Fruit fly (Drosophila melanogaster): Measurements from ENCODE around the gene RpS21.

The RpS21 gene

DNA sequence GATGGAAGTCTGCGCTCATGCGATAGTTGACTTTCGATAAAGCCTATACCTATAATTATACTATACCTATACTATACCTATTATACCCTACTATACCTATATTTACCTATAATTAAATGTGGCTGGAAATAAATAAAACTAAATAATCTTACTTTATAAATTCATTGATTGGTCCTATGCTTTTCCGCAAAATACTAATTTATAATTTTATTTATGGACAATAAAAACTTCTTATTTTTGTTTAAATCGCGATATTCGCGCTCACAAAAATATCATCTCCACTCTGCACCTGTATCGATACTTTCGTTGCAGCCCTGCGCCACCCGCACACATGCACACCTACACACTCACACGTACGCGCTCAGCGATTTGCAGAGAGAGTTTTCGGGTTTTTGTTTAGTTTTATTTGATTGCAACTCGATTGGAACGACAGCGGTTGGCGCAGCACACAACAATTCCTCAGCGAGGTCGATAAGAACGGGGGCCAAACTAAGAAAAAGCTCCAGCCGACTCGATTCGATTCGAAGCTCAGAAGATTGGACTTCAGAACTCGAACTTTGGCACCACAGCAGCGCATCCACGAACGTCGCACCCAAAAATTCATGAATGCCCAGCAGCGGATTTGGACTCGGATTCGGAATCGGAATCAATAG is 18.8 kb downstream of the RpS21 start, which contains the start of gene CG8814 (continued):
- peak; percentile 86 for TF ChIP-seq CG10543 (GFP tag; optimal IDR thresholded peaks at IDR 0.05)
- TF ChIP-seq CG1832 (GFP tag; optimal IDR thresholded peaks at IDR 0.05): no peak
- no peak for TF ChIP-seq kah (GFP tag; optimal IDR thresholded peaks at IDR 0.05)
- 0 out of 2 replicates have a peak, but pooled peaks have one; percentile 29 for TF ChIP-seq Oaz (GFP tag; IDR thresholded peaks at IDR 0.05)
- TF ChIP-seq Atf6 (GFP tag; IDR thresholded peaks at IDR 0.05): peak; percentile 56; the same call in 1 of the 2 replicates
- TF ChIP-seq CG16863 (GFP tag; optimal IDR thresholded peaks at IDR 0.05): peak; percentile 42
- TF ChIP-seq Max (GFP tag; optimal IDR thresholded peaks at IDR 0.05): peak; percentile 45
- no peak for TF ChIP-seq CG4282 (GFP tag; optimal IDR thresholded peaks at IDR 0.05)
- peak; percentile 28 for TF ChIP-seq CG18011 (GFP tag; optimal IDR thresholded peaks at IDR 0.05)
- peak; percentile 69 for TF ChIP-seq Opbp (GFP tag; IDR thresholded peaks at IDR 0.05; ENCODE audit: partially characterized antibody)
- TF ChIP-seq fu2 (GFP tag; optimal IDR thresholded peaks at IDR 0.05): no peak
- TF ChIP-seq CG12391 (tag; optimal IDR thresholded peaks at IDR 0.05): peak; percentile 83
- peak; percentile 76 for TF ChIP-seq Sin3A (optimal IDR thresholded peaks at IDR 0.05)
- TF ChIP-seq abd-A (tag; optimal IDR thresholded peaks at IDR 0.05): peak; percentile 78
- peak; percentile 48 for TF ChIP-seq CG1647 (GFP tag; optimal IDR thresholded peaks at IDR 0.05)
- TF ChIP-seq CG4360 (GFP tag; IDR thresholded peaks at IDR 0.05): 0 out of 2 replicates have a peak, but pooled peaks have one; percentile 9
- no peak for TF ChIP-seq fd102C (GFP tag; optimal IDR thresholded peaks at IDR 0.05)
- TF ChIP-seq CG1024 (GFP tag; IDR thresholded peaks at IDR 0.05): no peak
- TF ChIP-seq MBD-R2 (GFP tag; IDR thresholded peaks at IDR 0.05): peak; percentile 63
- TF ChIP-seq HLH4C (GFP tag; IDR thresholded peaks at IDR 0.05; ENCODE audit: partially characterized antibody): peak; percentile 66; the same call in 2 of the 3 replicates
- no peak for TF ChIP-seq eyg (GFP tag; optimal IDR thresholded peaks at IDR 0.05)
- TF ChIP-seq bbx (GFP tag; IDR thresholded peaks at IDR 0.05; ENCODE audit: partially characterized antibody): peak; percentile 61
- no peak for TF ChIP-seq z (GFP tag; IDR thresholded peaks at IDR 0.05)
- no peak for TF ChIP-seq ac (GFP tag; optimal IDR thresholded peaks at IDR 0.05)
- TF ChIP-seq Hr51 (GFP tag; optimal IDR thresholded peaks at IDR 0.05): peak; percentile 66
- TF ChIP-seq dati (GFP tag; IDR thresholded peaks at IDR 0.05): no peak
- TF ChIP-seq disco-r (GFP tag; optimal IDR thresholded peaks at IDR 0.05): no peak
- TF ChIP-seq CG17328 (GFP tag; IDR thresholded peaks at IDR 0.05): 0 out of 2 replicates have a peak, but pooled peaks have one; percentile 5
- 0 out of 3 replicates have a peak, but pooled peaks have one; percentile 14 for TF ChIP-seq H15 (GFP tag; IDR thresholded peaks at IDR 0.05)
- no peak for TF ChIP-seq Dip2 (GFP tag; IDR thresholded peaks at IDR 0.05)
- TF ChIP-seq sug (tag; optimal IDR thresholded peaks at IDR 0.05): peak; percentile 83
- peak; percentile 14 for TF ChIP-seq Fer3 (tag; optimal IDR thresholded peaks at IDR 0.05)
- TF ChIP-seq Hey (tag; optimal IDR thresholded peaks at IDR 0.05): no peak
- peak; percentile 63 for TF ChIP-seq mam (GFP tag; optimal IDR thresholded peaks at IDR 0.05)
- TF ChIP-seq pfk (GFP tag; optimal IDR thresholded peaks at IDR 0.05): no peak
- no peak for TF ChIP-seq bowl (GFP tag; IDR thresholded peaks at IDR 0.05)
- TF ChIP-seq GATAe (GFP tag; conservative IDR thresholded peaks at IDR 0.05): no peak; the same call in 1 of the 2 replicates
- no peak for TF ChIP-seq fd64A (GFP tag; optimal IDR thresholded peaks at IDR 0.05)
- peak; percentile 43; the same call in 1 of the 2 replicates for TF ChIP-seq vvl (GFP tag; IDR thresholded peaks at IDR 0.05)

dm6 chr2L:2878188-2878587 is 22.3 kb downstream of the RpS21 start, which contains the start of the genes Prx6a and Sbat:
Gene Prx6a, minus strand, starts transcription at chr2L:2878232.
Gene Sbat, plus strand, starts transcription at chr2L:2878344.
- no peak for TF ChIP-seq CG6791 (GFP tag; IDR thresholded peaks at IDR 0.05; ENCODE audit: partially characterized antibody)
- TF ChIP-seq sc (optimal IDR thresholded peaks at IDR 0.05): no peak
- TF ChIP-seq sc (GFP tag; optimal IDR thresholded peaks at IDR 0.05): no peak
- TF ChIP-seq CG8388 (GFP tag; optimal IDR thresholded peaks at IDR 0.05): peak; percentile 44
- TF ChIP-seq tap (tag; optimal IDR thresholded peaks at IDR 0.05): peak; percentile 37
- TF ChIP-seq CG18764 (GFP tag; optimal IDR thresholded peaks at IDR 0.05): peak; percentile 57
- TF ChIP-seq Dek (tag; optimal IDR thresholded peaks at IDR 0.05): peak; percentile 65
- TF ChIP-seq nau (GFP tag; optimal IDR thresholded peaks at IDR 0.05): peak; percentile 4
- TF ChIP-seq TFAM (GFP tag; optimal IDR thresholded peaks at IDR 0.05): no peak
- TF ChIP-seq CG2875 (GFP tag; optimal IDR thresholded peaks at IDR 0.05): no peak
- peak; percentile 44 for TF ChIP-seq dm (GFP tag; optimal IDR thresholded peaks at IDR 0.05)
- no peak for TF ChIP-seq CG34224 (GFP tag; IDR thresholded peaks at IDR 0.05; ENCODE audit: partially characterized antibody)
- TF ChIP-seq CG15479 (GFP tag; optimal IDR thresholded peaks at IDR 0.05): no peak

Measured in whole organism, embryonic.